Worm (Caenorhabditis elegans): ENCODE measurements around the gene Y17G9B.4.
A peak's percentile ranks its signal among the peaks of the same experiment; 100 is the strongest.

Y17G9B.4 gene

ce11 chrIV:4789445-4789844 lies 37.5 kb downstream of the Y17G9B.4 start, which contains the start of gene R11E3.1:
R11E3.1 (plus strand) TSS chrIV:4789745.
- TF ChIP-seq nhr-11 (tag; optimal IDR thresholded peaks at IDR 0.05) = no peak
- no peak for TF ChIP-seq hlh-17 (GFP tag; optimal IDR thresholded peaks at IDR 0.05; ENCODE audit: borderline replicate concordance)
- TF ChIP-seq unc-30 (tag; optimal IDR thresholded peaks at IDR 0.05) = no peak
- no peak for TF ChIP-seq C34B4.2 (tag; optimal IDR thresholded peaks at IDR 0.05)
- no peak for TF ChIP-seq nhr-28 (tag; optimal IDR thresholded peaks at IDR 0.05)
- no peak for TF ChIP-seq lir-3 (tag; optimal IDR thresholded peaks at IDR 0.05; ENCODE audit: poor library complexity)
- TF ChIP-seq Y116A8C.19 (tag; optimal IDR thresholded peaks at IDR 0.05; ENCODE audit: borderline replicate concordance) = no peak
- TF ChIP-seq tlp-1 (tag; optimal IDR thresholded peaks at IDR 0.05) = no peak
- no peak for TF ChIP-seq egl-13 (tag; optimal IDR thresholded peaks at IDR 0.05)
- no peak for TF ChIP-seq F16B12.6 (tag; optimal IDR thresholded peaks at IDR 0.05)
- TF ChIP-seq sox-4 (tag; optimal IDR thresholded peaks at IDR 0.05) = no peak
- TF ChIP-seq sup-37 (GFP tag; optimal IDR thresholded peaks at IDR 0.05) = no peak
- TF ChIP-seq efl-1 (optimal IDR thresholded peaks at IDR 0.05) = no peak
- no peak for TF ChIP-seq efl-1 (GFP tag; optimal IDR thresholded peaks at IDR 0.05 in 1 of 2)
- TF ChIP-seq ztf-11 (tag; optimal IDR thresholded peaks at IDR 0.05) = no peak
- TF ChIP-seq nhr-84 (tag; optimal IDR thresholded peaks at IDR 0.05) = no peak
- no peak for TF ChIP-seq mef-2 (tag; optimal IDR thresholded peaks at IDR 0.05)
- no peak for TF ChIP-seq ztf-4 (tag; optimal IDR thresholded peaks at IDR 0.05)
- no peak for TF ChIP-seq nhr-20 (tag; optimal IDR thresholded peaks at IDR 0.05)

- peak; percentile 91 for TF ChIP-seq blmp-1 (tag; optimal IDR thresholded peaks at IDR 0.05)
- no peak for TF ChIP-seq dpl-1 (GFP tag; optimal IDR thresholded peaks at IDR 0.05)
- peak in 1 of 6 experiments; percentile 3 for TF ChIP-seq elt-3 (tag; optimal IDR thresholded peaks at IDR 0.05)
- TF ChIP-seq ceh-82 (tag; optimal IDR thresholded peaks at IDR 0.05) = no peak
These were observed 43.2 kb downstream of the Y17G9B.4 start for ce11 chrIV:4795111-4795510.

ce11 chrIV:4799114-4799513 lies 47.2 kb downstream of the Y17G9B.4 start, which contains the start of gene eor-1:
eor-1 (minus strand) TSS chrIV:4799178.
- TF ChIP-seq skn-1 (tag; optimal IDR thresholded peaks at IDR 0.05) (peak; percentile 20), ceh-90 (tag; optimal IDR thresholded peaks at IDR 0.05) (no peak), nhr-85 (tag) (peak; percentile 67), dpl-1 (GFP tag; optimal IDR thresholded peaks at IDR 0.05) (peak; percentile 15 to 69 (median 22)), sup-37 (GFP tag; optimal IDR thresholded peaks at IDR 0.05) (no peak), mdl-1 (tag; optimal IDR thresholded peaks at IDR 0.05) (no peak), lin-15B (tag; optimal IDR thresholded peaks at IDR 0.05) (peak; percentile 30), unc-30 (tag; optimal IDR thresholded peaks at IDR 0.05) (no peak), swsn-7 (tag; optimal IDR thresholded peaks at IDR 0.05) (peak; percentile 13), C34B4.2 (tag; optimal IDR thresholded peaks at IDR 0.05) (no peak), dsc-1 (tag; optimal IDR thresholded peaks at IDR 0.05) (peak; percentile 26), nhr-19 (GFP tag; conservative IDR thresholded peaks at IDR 0.05) (0 out of 2 replicates have a peak, but pooled peaks have one; percentile 2), lir-3 (tag; optimal IDR thresholded peaks at IDR 0.05; ENCODE audit: poor library complexity) (peak; percentile 16), snu-23 (GFP tag; optimal IDR thresholded peaks at IDR 0.05) (peak; percentile 62), F16B12.6 (tag; optimal IDR thresholded peaks at IDR 0.05) (peak; percentile 14), lin-35 (GFP tag; optimal IDR thresholded peaks at IDR 0.05) (peak; percentile 59 to 67), lsy-2 (tag; optimal IDR thresholded peaks at IDR 0.05) (peak; percentile 49 to 77), irx-1 (tag; optimal IDR thresholded peaks at IDR 0.05) (no peak), C16A3.4 (tag; optimal IDR thresholded peaks at IDR 0.05) (peak; percentile 32), xbp-1 (tag; optimal IDR thresholded peaks at IDR 0.05) (peak; percentile 41), aly-2 (tag; optimal IDR thresholded peaks at IDR 0.05) (peak; percentile 3), nhr-20 (tag; optimal IDR thresholded peaks at IDR 0.05) (peak; percentile 41), rnt-1 (tag; optimal IDR thresholded peaks at IDR 0.05) (peak; percentile 17), tbx-2 (tag; optimal IDR thresholded peaks at IDR 0.05) (peak; percentile 26), ets-5 (GFP tag; IDR thresholded peaks at IDR 0.05) (no peak), efl-1 (optimal IDR thresholded peaks at IDR 0.05) (peak; percentile 42 to 55), efl-1 (GFP tag; optimal IDR thresholded peaks at IDR 0.05 in 1 of 2) (peak; percentile 6 to 50)
